Comparison of ENCODE assay signal across 4 worm cellular contexts in genomic region chrIII:13071432-13072259, ce11.
A peak's percentile ranks its signal among the peaks of the same experiment; 100 is the strongest.
TF ChIP-seq lines count a peak whose summit lies in the region.

No protein-coding gene starts in this region.

TF ChIP-seq in whole organism, L2 larva, 48 proteins besides CTCF, POLR2A, EP300 and RAD21:
- TF ChIP-seq mdl-1 (tag; optimal IDR thresholded peaks at IDR 0.05; lab: Kevin White, UChicago) (peak in 1 of 2 experiments; percentile 14), fos-1 (tag; optimal IDR thresholded peaks at IDR 0.05; lab: Kevin White, UChicago) (no peak), sma-9 (GFP tag; optimal IDR thresholded peaks at IDR 0.05; lab: Kevin White, UChicago) (peak; percentile 33), sma-9 (tag; optimal IDR thresholded peaks at IDR 0.05; lab: Kevin White, UChicago) (no peak), lin-11 (tag; optimal IDR thresholded peaks at IDR 0.05; lab: Kevin White, UChicago) (no peak), unc-55 (GFP tag; optimal IDR thresholded peaks at IDR 0.05; lab: Kevin White, UChicago) (peak; percentile 2), sem-4 (tag; optimal IDR thresholded peaks at IDR 0.05; lab: Kevin White, UChicago) (peak; percentile 81), lsy-2 (tag; optimal IDR thresholded peaks at IDR 0.05; lab: Kevin White, UChicago) (peak in 1 of 2 experiments; percentile 58), lin-13 (GFP tag; optimal IDR thresholded peaks at IDR 0.05; lab: Kevin White, UChicago) (peak; percentile 10), nhr-11 (tag; optimal IDR thresholded peaks at IDR 0.05; lab: Kevin White, UChicago) (no peak), nhr-25 (tag; optimal IDR thresholded peaks at IDR 0.05; lab: Kevin White, UChicago) (peak; percentile 41), ztf-11 (tag; optimal IDR thresholded peaks at IDR 0.05; lab: Kevin White, UChicago) (no peak), crh-2 (tag; optimal IDR thresholded peaks at IDR 0.05; lab: Kevin White, UChicago) (peak; percentile 30), ceh-82 (tag; optimal IDR thresholded peaks at IDR 0.05; lab: Kevin White, UChicago) (no peak), F13H6.1 (tag; optimal IDR thresholded peaks at IDR 0.05; lab: Kevin White, UChicago) (peak; percentile 5), nhr-21 (tag; optimal IDR thresholded peaks at IDR 0.05; lab: Kevin White, UChicago) (peak; percentile 48), aly-2 (tag; optimal IDR thresholded peaks at IDR 0.05; lab: Kevin White, UChicago) (no peak), Y55F3AM.14 (GFP tag; optimal IDR thresholded peaks at IDR 0.05; lab: Kevin White, UChicago) (no peak), nhr-23 (tag; optimal IDR thresholded peaks at IDR 0.05; lab: Kevin White, UChicago) (no peak), sma-3 (GFP tag; optimal IDR thresholded peaks at IDR 0.05; lab: Kevin White, UChicago) (no peak), blmp-1 (tag; optimal IDR thresholded peaks at IDR 0.05; lab: Kevin White, UChicago; ENCODE audit: insufficient read depth) (peak; percentile 11), nhr-10 (tag; optimal IDR thresholded peaks at IDR 0.05; lab: Kevin White, UChicago) (no peak), C34F6.9 (tag; optimal IDR thresholded peaks at IDR 0.05; lab: Kevin White, UChicago) (peak; percentile 23)

TF ChIP-seq in whole organism, L4 larva, 104 proteins besides CTCF, POLR2A, EP300 and RAD21 (continues in another document):
- TF ChIP-seq daf-19 (GFP tag; conservative IDR thresholded peaks at IDR 0.05; lab: Robert Waterston, UW) (no peak), dmd-9 (GFP tag; IDR thresholded peaks at IDR 0.05; lab: Robert Waterston, UW) (0 out of 2 replicates have a peak, but pooled peaks have one; percentile 55), mes-2 (tag; optimal IDR thresholded peaks at IDR 0.05; lab: Kevin White, UChicago; ENCODE audit: poor library complexity, severe bottlenecking) (peak; percentile 30), hlh-30 (tag; optimal IDR thresholded peaks at IDR 0.05; lab: Kevin White, UChicago; ENCODE audit: insufficient read depth) (peak; percentile 65), lin-38 (GFP tag; IDR thresholded peaks at IDR 0.05; lab: Robert Waterston, UW) (no peak), lsy-2 (tag; optimal IDR thresholded peaks at IDR 0.05; lab: Kevin White, UChicago) (peak in 1 of 2 experiments; percentile 40), rbr-2 (tag; optimal IDR thresholded peaks at IDR 0.05; lab: Kevin White, UChicago) (peak; percentile 29), nhr-111 (GFP tag; optimal IDR thresholded peaks at IDR 0.05; lab: Kevin White, UChicago) (no peak), spr-3 (GFP tag; optimal IDR thresholded peaks at IDR 0.05; lab: Kevin White, UChicago) (peak; percentile 26), D1046.2 (GFP tag; IDR thresholded peaks at IDR 0.05; lab: Robert Waterston, UW) (peak; percentile 27; the same call in 1 of the 2 replicates), dve-1 (tag; optimal IDR thresholded peaks at IDR 0.05; lab: Kevin White, UChicago; ENCODE audit: insufficient read depth) (peak; percentile 11), set-16 (GFP tag; IDR thresholded peaks at IDR 0.05; lab: Robert Waterston, UW) (peak; percentile 82), ces-1 (GFP tag; optimal IDR thresholded peaks at IDR 0.05; lab: Kevin White, UChicago) (no peak), nhr-25 (tag; optimal IDR thresholded peaks at IDR 0.05; lab: Kevin White, UChicago; ENCODE audit: borderline replicate concordance, insufficient read depth) (no peak), egl-43 (GFP tag; IDR thresholded peaks at IDR 0.05; lab: Robert Waterston, UW) (peak; percentile 40; the same call in 1 of the 2 replicates), aha-1 (tag; lab: Kevin White, UChicago) (peak; percentile 79), Y105C5A.15 (GFP tag; IDR thresholded peaks at IDR 0.05; lab: Robert Waterston, UW) (no peak), T26A8.4 (GFP tag; IDR thresholded peaks at IDR 0.05; lab: Robert Waterston, UW) (peak; percentile 49), pha-4 (GFP tag; IDR thresholded peaks at IDR 0.05; lab: Robert Waterston, UW) (peak; percentile 37; the same call in 1 of the 2 replicates), pha-4 (tag; optimal IDR thresholded peaks at IDR 0.05; lab: Kevin White, UChicago) (no peak), daf-16 (GFP tag; optimal IDR thresholded peaks at IDR 0.05; lab: Kevin White, UChicago) (no peak), daf-16 (tag; optimal IDR thresholded peaks at IDR 0.05; lab: Kevin White, UChicago) (peak; percentile 21)

TF ChIP-seq in whole organism, late embryonic, 69 proteins besides CTCF, POLR2A, EP300 and RAD21 (continues in another document):
- TF ChIP-seq hlh-13 (GFP tag; optimal IDR thresholded peaks at IDR 0.05; lab: Kevin White, UChicago), result no peak
- peak; percentile 46 for TF ChIP-seq ceh-34 (tag; optimal IDR thresholded peaks at IDR 0.05; lab: Kevin White, UChicago)
- no peak for TF ChIP-seq ceh-14 (tag; optimal IDR thresholded peaks at IDR 0.05; lab: Kevin White, UChicago)
- TF ChIP-seq eyg-1 (tag; optimal IDR thresholded peaks at IDR 0.05; lab: Kevin White, UChicago), result no peak
- no peak for TF ChIP-seq hlh-8 (tag; optimal IDR thresholded peaks at IDR 0.05; lab: Kevin White, UChicago)
- no peak for TF ChIP-seq ceh-19 (GFP tag; optimal IDR thresholded peaks at IDR 0.05; lab: Kevin White, UChicago)
- peak; percentile 9 for TF ChIP-seq dve-1 (tag; optimal IDR thresholded peaks at IDR 0.05; lab: Kevin White, UChicago)
- no peak for TF ChIP-seq ceh-45 (GFP tag; IDR thresholded peaks at IDR 0.05; lab: Robert Waterston, UW)
- TF ChIP-seq hlh-6 (tag; optimal IDR thresholded peaks at IDR 0.05; lab: Kevin White, UChicago), result no peak
- TF ChIP-seq syd-9 (tag; optimal IDR thresholded peaks at IDR 0.05; lab: Kevin White, UChicago), result no peak
- TF ChIP-seq ceh-31 (tag; optimal IDR thresholded peaks at IDR 0.05; lab: Kevin White, UChicago), result peak; percentile 11
- TF ChIP-seq unc-42 (tag; optimal IDR thresholded peaks at IDR 0.05; lab: Kevin White, UChicago), result no peak
- TF ChIP-seq lin-11 (tag; optimal IDR thresholded peaks at IDR 0.05; lab: Kevin White, UChicago), result no peak
- no peak for TF ChIP-seq fkh-6 (tag; optimal IDR thresholded peaks at IDR 0.05; lab: Kevin White, UChicago)
- peak; percentile 5 for TF ChIP-seq tbx-2 (tag; optimal IDR thresholded peaks at IDR 0.05; lab: Kevin White, UChicago)
- TF ChIP-seq Y22D7AL.16 (tag; optimal IDR thresholded peaks at IDR 0.05; lab: Kevin White, UChicago), result no peak
- no peak for TF ChIP-seq sdc-2 (tag; optimal IDR thresholded peaks at IDR 0.05; lab: Kevin White, UChicago)
- TF ChIP-seq rnt-1 (tag; optimal IDR thresholded peaks at IDR 0.05; lab: Kevin White, UChicago), result no peak
- TF ChIP-seq ceh-18 (tag; optimal IDR thresholded peaks at IDR 0.05; lab: Kevin White, UChicago), result no peak
- no peak for TF ChIP-seq C38D4.7 (GFP tag; optimal IDR thresholded peaks at IDR 0.05; lab: Kevin White, UChicago)
- no peak for TF ChIP-seq unc-55 (GFP tag; optimal IDR thresholded peaks at IDR 0.05; lab: Kevin White, UChicago)
- TF ChIP-seq tbx-7 (tag; optimal IDR thresholded peaks at IDR 0.05; lab: Kevin White, UChicago), result no peak
- TF ChIP-seq hlh-30 (tag; optimal IDR thresholded peaks at IDR 0.05; lab: Kevin White, UChicago; ENCODE audit: insufficient read depth), result peak; percentile 58
- no peak for TF ChIP-seq mec-3 (tag; optimal IDR thresholded peaks at IDR 0.05; lab: Kevin White, UChicago; ENCODE audit: borderline replicate concordance)
- TF ChIP-seq nfya-1 (tag; optimal IDR thresholded peaks at IDR 0.05; lab: Kevin White, UChicago), result peak; percentile 6
- peak; percentile 43 for TF ChIP-seq K02D7.2 (tag; optimal IDR thresholded peaks at IDR 0.05; lab: Kevin White, UChicago)
- no peak for TF ChIP-seq F13H6.1 (tag; optimal IDR thresholded peaks at IDR 0.05; lab: Kevin White, UChicago)

TF ChIP-seq in whole organism, mixed stage, embryonic, 35 proteins besides CTCF, POLR2A, EP300 and RAD21:
- no peak for TF ChIP-seq snpc-4 (tag; optimal IDR thresholded peaks at IDR 0.05; lab: Kevin White, UChicago)
- TF ChIP-seq lsy-2 (tag; optimal IDR thresholded peaks at IDR 0.05; lab: Kevin White, UChicago), result peak; percentile 33
- TF ChIP-seq bed-3 (GFP tag; optimal IDR thresholded peaks at IDR 0.05; lab: Kevin White, UChicago), result peak; percentile 7
- TF ChIP-seq ceh-83 (GFP tag; optimal IDR thresholded peaks at IDR 0.05; lab: Kevin White, UChicago), result no peak
- no peak for TF ChIP-seq sem-2 (GFP tag; optimal IDR thresholded peaks at IDR 0.05; lab: Kevin White, UChicago)
- TF ChIP-seq cnd-1 (tag; optimal IDR thresholded peaks at IDR 0.05; lab: Kevin White, UChicago), result peak; percentile 7
- TF ChIP-seq nhr-12 (tag; optimal IDR thresholded peaks at IDR 0.05; lab: Kevin White, UChicago), result no peak
- no peak for TF ChIP-seq lin-13 (tag; optimal IDR thresholded peaks at IDR 0.05; lab: Kevin White, UChicago)
- TF ChIP-seq flh-1 (GFP tag; optimal IDR thresholded peaks at IDR 0.05; lab: Kevin White, UChicago), result no peak
- TF ChIP-seq ces-1 (GFP tag; optimal IDR thresholded peaks at IDR 0.05; lab: Kevin White, UChicago), result peak; percentile 32
- TF ChIP-seq pha-4 (tag; optimal IDR thresholded peaks at IDR 0.05; lab: Kevin White, UChicago), result no peak
- no peak for TF ChIP-seq blmp-1 (tag; optimal IDR thresholded peaks at IDR 0.05; lab: Kevin White, UChicago)
- peak; percentile 14 for TF ChIP-seq mls-2 (tag; optimal IDR thresholded peaks at IDR 0.05; lab: Kevin White, UChicago)
- TF ChIP-seq lin-32 (GFP tag; optimal IDR thresholded peaks at IDR 0.05; lab: Kevin White, UChicago), result no peak
- no peak for TF ChIP-seq nhr-2 (tag; optimal IDR thresholded peaks at IDR 0.05; lab: Kevin White, UChicago)
- TF ChIP-seq hlh-1 (tag; optimal IDR thresholded peaks at IDR 0.05; lab: Kevin White, UChicago), result peak; percentile 20
- TF ChIP-seq elt-1 (tag; optimal IDR thresholded peaks at IDR 0.05; lab: Kevin White, UChicago; ENCODE audit: borderline replicate concordance, insufficient read depth), result no peak
- TF ChIP-seq zip-8 (tag; optimal IDR thresholded peaks at IDR 0.05; lab: Kevin White, UChicago), result no peak
